Worm (Caenorhabditis elegans): ENCODE results near the gene B0244.6.

DNA sequence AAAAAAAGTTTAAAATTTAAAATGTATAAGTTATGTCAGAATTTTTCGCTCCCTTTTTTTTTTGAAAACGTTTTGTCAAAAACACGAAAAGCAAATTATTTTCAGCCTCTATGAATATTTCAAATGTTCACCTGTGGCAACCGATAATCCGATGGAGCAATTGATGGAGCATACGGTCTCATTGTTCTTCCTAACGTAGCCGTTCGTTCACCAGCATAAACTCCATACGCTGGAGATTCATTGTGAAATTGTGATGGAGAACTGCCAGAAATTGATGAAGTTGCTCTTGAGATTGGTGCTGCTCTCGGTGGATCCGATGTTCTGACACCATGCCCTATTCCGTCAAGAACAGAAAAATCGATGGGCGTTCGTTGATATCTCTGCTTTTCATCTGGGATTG, 46.0 kb upstream of the B0244.6 start:
- no peak for TF ChIP-seq aly-1 (tag; optimal IDR thresholded peaks at IDR 0.05)
- TF ChIP-seq tbx-11 (GFP tag; IDR thresholded peaks at IDR 0.05): no peak
- no peak for TF ChIP-seq ama-1 (optimal IDR thresholded peaks at IDR 0.05)
- no peak for TF ChIP-seq pes-1 (GFP tag; IDR thresholded peaks at IDR 0.05)
- TF ChIP-seq hmg-4 (GFP tag; optimal IDR thresholded peaks at IDR 0.05): no peak
- TF ChIP-seq hnd-1 (tag; optimal IDR thresholded peaks at IDR 0.05): no peak
- no peak for TF ChIP-seq tbx-37 (GFP tag; conservative IDR thresholded peaks at IDR 0.05)
- no peak for TF ChIP-seq ceh-13 (GFP tag; optimal IDR thresholded peaks at IDR 0.05)
- no peak for TF ChIP-seq ets-7 (tag; optimal IDR thresholded peaks at IDR 0.05)
- TF ChIP-seq F13C5.2 (tag; optimal IDR thresholded peaks at IDR 0.05): no peak
- TF ChIP-seq sea-1 (GFP tag; conservative IDR thresholded peaks at IDR 0.05): no peak
- no peak for TF ChIP-seq ceh-36 (tag; optimal IDR thresholded peaks at IDR 0.05)
- no peak for TF ChIP-seq tra-4 (tag; optimal IDR thresholded peaks at IDR 0.05)

Data from whole organism, early embryonic.